Fruit fly (Drosophila melanogaster) whole organism, prepupa: ENCODE results near the gene CG18063.

ENCODE experiments used
- Blimp-1 ChIP-seq: fragments of 200-800 bp; sonication (Bioruptor generic); optimal IDR thresholded peaks from 3 replicates; lab custom pipeline; 2017; ENCODE audit warnings: missing biosample characterization, missing genetic modification characterization, mild to moderate bottlenecking, moderate library complexity, missing genetic modification reagents
- CG10631 ChIP-seq: fragments of 200-800 bp; sonication (Bioruptor generic); optimal IDR thresholded peaks from 2 replicates; lab custom pipeline; 2016; ENCODE audit warnings: missing biosample characterization, missing genetic modification characterization
- CG10669 ChIP-seq: fragments of 200-800 bp; sonication (Bioruptor generic); optimal IDR thresholded peaks from 3 replicates; lab custom pipeline; 2018; ENCODE audit warnings: missing biosample characterization, mild to moderate bottlenecking, missing genetic modification characterization, moderate library complexity
- CG11294 ChIP-seq: fragments of 200-800 bp; sonication (Bioruptor generic); IDR thresholded peaks from 2 replicates; pipeline ENCODE4 v1.3.6; 2022; ENCODE audit warnings: missing biosample characterization, missing genetic modification characterization
- CG15336 ChIP-seq: fragments of 200-800 bp; sonication (Bioruptor generic); IDR thresholded peaks from 2 replicates; pipeline ENCODE4 v1.3.6; 2022; ENCODE audit warnings: missing biosample characterization, missing genetic modification characterization
- CG1621 ChIP-seq: fragments of 200-800 bp; sonication (Bioruptor generic); optimal IDR thresholded peaks from 3 replicates; lab custom pipeline; 2018; ENCODE audit warnings: missing biosample characterization, mild to moderate bottlenecking, missing genetic modification characterization
- CG16779 ChIP-seq: fragments of 200-800 bp; sonication (Bioruptor generic); optimal IDR thresholded peaks from 3 replicates; lab custom pipeline; 2017; ENCODE audit warnings: missing biosample characterization, mild to moderate bottlenecking, missing genetic modification characterization
- CG31627 ChIP-seq: fragments of 200-800 bp; sonication (Bioruptor generic); optimal IDR thresholded peaks from 3 replicates; lab custom pipeline; 2016; ENCODE audit warnings: missing biosample characterization, missing genetic modification characterization
- CG32006 ChIP-seq: fragments of 200-800 bp; sonication (Bioruptor generic); optimal IDR thresholded peaks from 3 replicates; lab custom pipeline; 2017; ENCODE audit warnings: missing biosample characterization, mild to moderate bottlenecking, missing genetic modification characterization
- CG34406 ChIP-seq: fragments of 200-800 bp; sonication (Bioruptor generic); optimal IDR thresholded peaks from 3 replicates; lab custom pipeline; 2016; ENCODE audit warnings: missing biosample characterization, missing genetic modification characterization
- CG4318 ChIP-seq: fragments of 200-800 bp; sonication (Bioruptor generic); optimal IDR thresholded peaks from 3 replicates; lab custom pipeline; 2017; ENCODE audit warnings: missing biosample characterization, mild to moderate bottlenecking, missing genetic modification characterization
- CG6163 ChIP-seq: fragments of 200-800 bp; sonication (Bioruptor generic); IDR thresholded peaks from 3 replicates; pipeline ENCODE4 v1.3.6; 2022; ENCODE audit warnings: missing biosample characterization, missing genetic modification characterization
- CG6276 ChIP-seq: fragments of 200-800 bp; sonication (Bioruptor generic); optimal IDR thresholded peaks from 2 replicates; lab custom pipeline; 2017; ENCODE audit warnings: missing biosample characterization, mild to moderate bottlenecking, missing genetic modification characterization
- CG6792 ChIP-seq: fragments of 200-800 bp; sonication (Bioruptor generic); optimal IDR thresholded peaks from 3 replicates; lab custom pipeline; 2016; ENCODE audit warnings: missing biosample characterization, missing genetic modification characterization
- CG7368 ChIP-seq: fragments of 200-800 bp; sonication (Bioruptor generic); optimal IDR thresholded peaks from 3 replicates; lab custom pipeline; 2016; ENCODE audit warnings: missing biosample characterization, missing genetic modification characterization
- CG8119 ChIP-seq: fragments of 200-800 bp; sonication (Bioruptor generic); IDR thresholded peaks from 3 replicates; pipeline ENCODE4 v1.3.6; 2022; ENCODE audit warnings: missing biosample characterization, missing genetic modification characterization
- CG8319 ChIP-seq: fragments of 200-800 bp; sonication (Bioruptor generic); optimal IDR thresholded peaks from 3 replicates; lab custom pipeline; 2016; ENCODE audit warnings: missing biosample characterization, missing genetic modification characterization
- CG9139 ChIP-seq: fragments of 200-800 bp; sonication (Bioruptor generic); optimal IDR thresholded peaks from 3 replicates; lab custom pipeline; 2017; ENCODE audit warnings: missing biosample characterization, mild to moderate bottlenecking, missing genetic modification characterization
- Eip75B ChIP-seq: fragments of 200-800 bp; sonication (Bioruptor generic); optimal IDR thresholded peaks from 3 replicates; lab custom pipeline; 2016; ENCODE audit warnings: missing biosample characterization, missing genetic modification characterization
- Eip78C ChIP-seq: fragments of 200-800 bp; sonication (Bioruptor generic); peaks from one replicate; lab custom pipeline; 2016; ENCODE audit warnings: missing biosample characterization, missing genetic modification characterization
- Eip93F ChIP-seq: fragments of 200-800 bp; sonication (Bioruptor generic); optimal IDR thresholded peaks from 2 replicates; lab custom pipeline; 2016; ENCODE audit warnings: missing biosample characterization, mild to moderate bottlenecking, missing genetic modification characterization
- Ets21C ChIP-seq: fragments of 200-800 bp; sonication (Bioruptor generic); optimal IDR thresholded peaks from 3 replicates; lab custom pipeline; 2016; ENCODE audit warnings: missing biosample characterization, missing genetic modification characterization
- Gug ChIP-seq: fragments of 200-800 bp; sonication (Bioruptor generic); IDR thresholded peaks from 2 replicates; pipeline ENCODE4 v1.3.6; 2022; ENCODE audit warnings: missing biosample characterization, missing genetic modification characterization
- Hr39 ChIP-seq: fragments of 200-800 bp; sonication (Bioruptor generic); optimal IDR thresholded peaks from 2 replicates; lab custom pipeline; 2016; ENCODE audit warnings: missing biosample characterization, missing genetic modification characterization
- Hr4 ChIP-seq: fragments of 200-800 bp; sonication (Bioruptor generic); optimal IDR thresholded peaks from 3 replicates; lab custom pipeline; 2016; ENCODE audit warnings: missing biosample characterization, missing genetic modification characterization
- Lpt ChIP-seq: fragments of 200-800 bp; sonication (Bioruptor generic); optimal IDR thresholded peaks from 3 replicates; lab custom pipeline; 2016; ENCODE audit warnings: missing biosample characterization, missing genetic modification characterization
- Met ChIP-seq: fragments of 200-800 bp; sonication (Bioruptor generic); optimal IDR thresholded peaks from 3 replicates; lab custom pipeline; 2016; ENCODE audit warnings: missing biosample characterization, missing genetic modification characterization
- Smox ChIP-seq: fragments of 200-800 bp; sonication (Bioruptor generic); optimal IDR thresholded peaks from 3 replicates; lab custom pipeline; 2016; ENCODE audit warnings: missing biosample characterization, missing genetic modification characterization
- Sox14 ChIP-seq: fragments of 200-800 bp; sonication (Bioruptor generic); optimal IDR thresholded peaks from 3 replicates; lab custom pipeline; 2016; ENCODE audit warnings: missing biosample characterization, missing genetic modification characterization
- Sox15 ChIP-seq: fragments of 200-800 bp; sonication (Bioruptor generic); optimal IDR thresholded peaks from 3 replicates; lab custom pipeline; 2016; ENCODE audit warnings: missing biosample characterization, missing genetic modification characterization
- achi ChIP-seq: fragments of 200-800 bp; sonication (Bioruptor generic); optimal IDR thresholded peaks from 3 replicates; lab custom pipeline; 2016; ENCODE audit warnings: missing biosample characterization, missing genetic modification characterization
- acj6 ChIP-seq: fragments of 200-800 bp; sonication (Bioruptor generic); optimal IDR thresholded peaks from 3 replicates; lab custom pipeline; 2016; ENCODE audit warnings: missing biosample characterization, missing genetic modification characterization
- cyc ChIP-seq: fragments of 200-800 bp; sonication (Bioruptor generic); optimal IDR thresholded peaks from 3 replicates; lab custom pipeline; 2016; ENCODE audit warnings: missing biosample characterization, missing genetic modification characterization
- dac ChIP-seq: fragments of 200-800 bp; sonication (Bioruptor generic); optimal IDR thresholded peaks from 2 replicates; lab custom pipeline; 2017; ENCODE audit warnings: missing biosample characterization, mild to moderate bottlenecking, missing genetic modification characterization
- eg ChIP-seq: fragments of 200-800 bp; sonication (Bioruptor generic); IDR thresholded peaks from 3 replicates; pipeline ENCODE4 v1.3.6; 2022; ENCODE audit warnings: missing biosample characterization, missing genetic modification characterization
- esn ChIP-seq: fragments of 200-800 bp; sonication (Bioruptor generic); optimal IDR thresholded peaks from 2 replicates; lab custom pipeline; 2016; ENCODE audit warnings: missing biosample characterization, mild to moderate bottlenecking, missing genetic modification characterization, moderate library complexity
- fd59A ChIP-seq: fragments of 200-800 bp; sonication (Bioruptor generic); optimal IDR thresholded peaks from 2 replicates; lab custom pipeline; 2017; ENCODE audit warnings: missing biosample characterization, mild to moderate bottlenecking, missing genetic modification characterization, missing genetic modification reagents
- fkh ChIP-seq: fragments of 200-800 bp; sonication (Bioruptor generic); optimal IDR thresholded peaks from 3 replicates; lab custom pipeline; 2017; ENCODE audit warnings: missing biosample characterization, mild to moderate bottlenecking, missing genetic modification characterization, moderate library complexity
- lz ChIP-seq: fragments of 200-800 bp; sonication (Bioruptor generic); optimal IDR thresholded peaks from 3 replicates; lab custom pipeline; 2016; ENCODE audit warnings: missing biosample characterization, missing genetic modification characterization
- net ChIP-seq: fragments of 200-800 bp; sonication (Bioruptor generic); optimal IDR thresholded peaks from 3 replicates; lab custom pipeline; 2016; ENCODE audit warnings: missing biosample characterization, missing genetic modification characterization
- pdm3 ChIP-seq: fragments of 200-800 bp; sonication (Bioruptor generic); optimal IDR thresholded peaks from 3 replicates; lab custom pipeline; 2016; ENCODE audit warnings: missing biosample characterization, missing genetic modification characterization
- salr ChIP-seq, 2 experiments: fragments of 200-800 bp; sonication (Bioruptor generic); optimal IDR thresholded peaks; 3 replicates each; lab custom pipeline; 2016 to 2018; ENCODE audit warnings: missing biosample characterization in 2 of 2, missing genetic modification characterization in 2 of 2, mild to moderate bottlenecking in 1 of 2
- spab ChIP-seq: fragments of 200-800 bp; sonication (Bioruptor generic); optimal IDR thresholded peaks from 2 replicates; lab custom pipeline; 2017; ENCODE audit warnings: missing biosample characterization, mild to moderate bottlenecking, missing genetic modification characterization, missing genetic modification reagents
- ss ChIP-seq, 2 experiments: fragments of 200-800 bp; sonication (Bioruptor generic); optimal IDR thresholded peaks; 2 replicates in 1 of 2; 3 replicates in 1 of 2; lab custom pipeline; 2017 to 2018; ENCODE audit warnings: mild to moderate bottlenecking in 2 of 2, missing biosample characterization in 2 of 2, missing genetic modification characterization in 2 of 2, moderate library complexity in 1 of 2
- svp ChIP-seq: fragments of 200-800 bp; sonication (Bioruptor generic); peaks from one replicate; lab custom pipeline; 2016; ENCODE audit warnings: missing biosample characterization, missing genetic modification characterization
- topi ChIP-seq: fragments of 200-800 bp; sonication (Bioruptor generic); optimal IDR thresholded peaks from 3 replicates; lab custom pipeline; 2016; ENCODE audit warnings: missing biosample characterization, missing genetic modification characterization
- vri ChIP-seq: fragments of 200-800 bp; sonication (Bioruptor generic); optimal IDR thresholded peaks from 3 replicates; lab custom pipeline; 2016; ENCODE audit warnings: missing biosample characterization, mild to moderate bottlenecking, missing genetic modification characterization

The CG18063 gene

dm6 chr2L:15957558-15957957 lies at the start of gene CG18063:
Gene CG18063 (plus strand): TSS chr2L:15957858.
- TF ChIP-seq CG8319 (no peak), acj6 (GFP tag; lab: Kevin White, UChicago) (no peak), CG10631 (no peak), topi (GFP tag; lab: Kevin White, UChicago) (no peak)

dm6 chr2L:15908086-15908485 lies 49.6 kb upstream of the CG18063 start:
- TF ChIP-seq vri (GFP tag; lab: Kevin White, UChicago) = peak; percentile 83
- TF ChIP-seq CG6276 = no peak
- no peak for TF ChIP-seq Hr4 (GFP tag; lab: Kevin White, UChicago)
- peak; percentile 84 for TF ChIP-seq svp (GFP tag; lab: Kevin White, UChicago)
- TF ChIP-seq CG1621 = peak; percentile 18
- no peak for TF ChIP-seq CG9139 (GFP tag; lab: Kevin White, UChicago)
- TF ChIP-seq Hr39 (GFP tag; lab: Kevin White, UChicago) = peak; percentile 18
- TF ChIP-seq pdm3 (GFP tag; lab: Kevin White, UChicago) = peak; percentile 15
- peak; percentile 34 for TF ChIP-seq CG31627
- TF ChIP-seq, all 60 proteins: peak for 6

- no peak for TF ChIP-seq CG6276
- no peak for TF ChIP-seq Sox15 (GFP tag; lab: Kevin White, UChicago)
- no peak for TF ChIP-seq dac
- no peak for TF ChIP-seq CG10669 (GFP tag; lab: Kevin White, UChicago)
- no peak for TF ChIP-seq ss (GFP tag; optimal IDR thresholded peaks at IDR 0.05; lab: Kevin White, UChicago)
- peak; percentile 96 for TF ChIP-seq fkh (GFP tag; lab: Kevin White, UChicago)
- TF ChIP-seq CG6163 (GFP tag; lab: Robert Waterston, UW) = peak; percentile 44; the same call in 1 of the 3 replicates
- TF ChIP-seq lz (GFP tag; lab: Kevin White, UChicago) = no peak
- TF ChIP-seq Eip78C (GFP tag; lab: Kevin White, UChicago) = peak; percentile 17
- TF ChIP-seq Eip93F (GFP tag; lab: Kevin White, UChicago) = peak; percentile 59
- no peak for TF ChIP-seq Ets21C (GFP tag; lab: Kevin White, UChicago)
- no peak for TF ChIP-seq Hr4 (GFP tag; lab: Kevin White, UChicago)
- TF ChIP-seq spab = no peak
- no peak for TF ChIP-seq cyc (GFP tag; lab: Kevin White, UChicago)
- no peak for TF ChIP-seq Sox14 (GFP tag; lab: Kevin White, UChicago)
- no peak for TF ChIP-seq CG16779 (tag; lab: Kevin White, UChicago)
- TF ChIP-seq CG34406 (GFP tag; lab: Kevin White, UChicago) = peak; percentile 51
- no peak for TF ChIP-seq salr (GFP tag; optimal IDR thresholded peaks at IDR 0.05; lab: Kevin White, UChicago)
- peak; percentile 35 for TF ChIP-seq Met (GFP tag; lab: Kevin White, UChicago)
- no peak for TF ChIP-seq CG31627
- TF ChIP-seq CG15336 = no peak
- no peak for TF ChIP-seq CG32006
- TF ChIP-seq Blimp-1 (GFP tag; lab: Kevin White, UChicago) = peak; percentile 99
- no peak for TF ChIP-seq CG4318 (GFP tag; lab: Kevin White, UChicago)
- no peak for TF ChIP-seq net (GFP tag; lab: Kevin White, UChicago)
- no peak for TF ChIP-seq Gug (GFP tag; lab: Robert Waterston, UW)
- TF ChIP-seq eg (GFP tag; lab: Robert Waterston, UW) = no peak
- no peak for TF ChIP-seq CG11294 (GFP tag; lab: Robert Waterston, UW)
- TF ChIP-seq CG8119 (GFP tag; lab: Robert Waterston, UW) = no peak
- TF ChIP-seq CG7368 = no peak
- TF ChIP-seq CG8319 = no peak
- no peak for TF ChIP-seq Smox (GFP tag; lab: Kevin White, UChicago)
- no peak for TF ChIP-seq achi (GFP tag; lab: Kevin White, UChicago)
- peak; percentile 17 for TF ChIP-seq acj6 (GFP tag; lab: Kevin White, UChicago)
- TF ChIP-seq esn (GFP tag; lab: Kevin White, UChicago) = no peak
- TF ChIP-seq fd59A (GFP tag; lab: Kevin White, UChicago) = no peak
- TF ChIP-seq CG6792 (GFP tag; lab: Kevin White, UChicago) = no peak
- TF ChIP-seq Lpt (GFP tag; lab: Kevin White, UChicago) = no peak
- peak; percentile 92 for TF ChIP-seq Eip75B (GFP tag; lab: Kevin White, UChicago)
- TF ChIP-seq Hr39 (GFP tag; lab: Kevin White, UChicago) = no peak
These were observed 49.0 kb upstream of the CG18063 start for dm6 chr2L:15908496-15909276.
